Worm (Caenorhabditis elegans) whole organism, L3 larva: Measurements from ENCODE around the gene npr-4.

Experiments used
- nhr-28 ChIP-seq: fragments of 150-350 bp; optimal IDR thresholded peaks from 2 replicates; lab custom pipeline; 2014; ENCODE audit warnings: missing biosample characterization, missing genetic modification characterization
- snpc-4 ChIP-seq: fragments of 150-350 bp; optimal IDR thresholded peaks from 2 replicates; lab custom pipeline; 2014; ENCODE audit warnings: missing biosample characterization, missing genetic modification characterization

DNA sequence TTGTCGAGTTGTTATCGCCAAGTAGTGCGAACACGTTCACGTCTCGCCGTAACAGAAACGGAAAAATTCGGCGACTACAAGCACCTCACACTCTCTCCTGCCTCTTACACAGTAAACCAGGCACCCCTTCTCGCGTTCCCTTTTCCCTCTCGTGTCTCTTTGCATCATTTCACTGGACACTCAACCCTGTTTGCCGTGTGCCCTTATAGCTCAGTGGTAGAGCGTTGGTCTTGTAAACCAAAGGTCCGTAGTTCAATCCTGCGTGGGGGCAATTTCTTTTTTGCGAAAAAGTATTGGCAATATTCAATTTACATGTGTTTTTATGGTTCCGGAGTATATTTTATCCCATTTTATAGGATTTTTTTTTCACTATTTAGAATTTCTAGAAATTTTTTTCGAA lies 12.1 kb upstream of the npr-4 start:
- TF ChIP-seq nhr-28 (tag; lab: Kevin White, UChicago), result no peak
- TF ChIP-seq snpc-4, result no peak
